Fruit fly (Drosophila melanogaster): ENCODE measurements around the gene CG44002.

The CG44002 gene

dm6 chr2L:3152696-3153613 is 17.9 kb downstream of the CG44002 start (continued):
- peak; percentile 91 for TF ChIP-seq Chrac-16 (GFP tag; optimal IDR thresholded peaks at IDR 0.05)
- TF ChIP-seq YL-1 (GFP tag; optimal IDR thresholded peaks at IDR 0.05) = peak; percentile 72
- TF ChIP-seq gfzf (GFP tag; optimal IDR thresholded peaks at IDR 0.05) = peak; percentile 1
- peak; percentile 93 for TF ChIP-seq CG11093 (GFP tag; IDR thresholded peaks at IDR 0.05)
- TF ChIP-seq shn (GFP tag; optimal IDR thresholded peaks at IDR 0.05) = peak; percentile 94
- TF ChIP-seq CG8281 (tag; optimal IDR thresholded peaks at IDR 0.05) = peak; percentile 100
- peak; percentile 82 for TF ChIP-seq CG17186 (GFP tag; optimal IDR thresholded peaks at IDR 0.05)
- TF ChIP-seq CG10959 (GFP tag; IDR thresholded peaks at IDR 0.05) = peak; percentile 94
- peak; percentile 98 for TF ChIP-seq ci (GFP tag; IDR thresholded peaks at IDR 0.05)
- TF ChIP-seq CG7928 (GFP tag; optimal IDR thresholded peaks at IDR 0.05) = peak; percentile 28
- TF ChIP-seq unc-4 (GFP tag; IDR thresholded peaks at IDR 0.05; ENCODE audit: partially characterized antibody) = no peak
- peak; percentile 91 for TF ChIP-seq CG13123 (GFP tag; optimal IDR thresholded peaks at IDR 0.05)
- peak; percentile 79 for TF ChIP-seq CG15073 (GFP tag; optimal IDR thresholded peaks at IDR 0.05)
- peak; percentile 57 for TF ChIP-seq grn (GFP tag; optimal IDR thresholded peaks at IDR 0.05)

dm6 chr2L:3151657-3152056 is 19.2 kb downstream of the CG44002 start:
- TF ChIP-seq CG33213 (GFP tag; optimal IDR thresholded peaks at IDR 0.05) (no peak), CG4707 (GFP tag; optimal IDR thresholded peaks at IDR 0.05) (no peak), Ets65A (GFP tag) (peak; percentile 75), ato (GFP tag; IDR thresholded peaks at IDR 0.05; ENCODE audit: partially characterized antibody) (no peak), sens (GFP tag) (peak; percentile 58), CG3407 (GFP tag; optimal IDR thresholded peaks at IDR 0.05) (no peak), CG18476 (GFP tag; optimal IDR thresholded peaks at IDR 0.05) (no peak), NC2β (GFP tag; optimal IDR thresholded peaks at IDR 0.05) (no peak), dysf (GFP tag; IDR thresholded peaks at IDR 0.05) (no peak), zf30C (GFP tag; optimal IDR thresholded peaks at IDR 0.05) (no peak), D19A (tag; optimal IDR thresholded peaks at IDR 0.05) (no peak), CG4328 (GFP tag; optimal IDR thresholded peaks at IDR 0.05) (no peak), CTCF (GFP tag; optimal IDR thresholded peaks at IDR 0.05) (no peak)

- TF ChIP-seq CG15696 (tag; optimal IDR thresholded peaks at IDR 0.05) (no peak), Mad (GFP tag; optimal IDR thresholded peaks at IDR 0.05) (no peak), Dip3 (GFP tag; optimal IDR thresholded peaks at IDR 0.05) (no peak), zfh1 (GFP tag; IDR thresholded peaks at IDR 0.05) (peak; percentile 40; the same call in 1 of the 3 replicates), trem (tag; optimal IDR thresholded peaks at IDR 0.05) (no peak), CG10654 (GFP tag; optimal IDR thresholded peaks at IDR 0.05) (no peak), ind (GFP tag; optimal IDR thresholded peaks at IDR 0.05) (no peak), CG8281 (tag; optimal IDR thresholded peaks at IDR 0.05) (no peak), Atf6 (GFP tag; IDR thresholded peaks at IDR 0.05) (no peak), CG4424 (GFP tag; optimal IDR thresholded peaks at IDR 0.05) (peak; percentile 1), hkb (optimal IDR thresholded peaks at IDR 0.05) (no peak), hkb (GFP tag; IDR thresholded peaks at IDR 0.05) (0 out of 2 replicates have a peak, but pooled peaks have one; percentile 30), CG8359 (GFP tag; optimal IDR thresholded peaks at IDR 0.05; ENCODE audit: borderline replicate concordance) (peak; percentile 27), nom (GFP tag; optimal IDR thresholded peaks at IDR 0.05) (no peak), CG7357 (GFP tag; IDR thresholded peaks at IDR 0.05) (no peak), CG5245 (GFP tag; optimal IDR thresholded peaks at IDR 0.05) (no peak), gcm (GFP tag; optimal IDR thresholded peaks at IDR 0.05) (peak; percentile 42), Nf-YC (tag; optimal IDR thresholded peaks at IDR 0.05) (no peak), CG14965 (GFP tag; optimal IDR thresholded peaks at IDR 0.05; ENCODE audit: borderline replicate concordance) (no peak), CG1603 (tag; optimal IDR thresholded peaks at IDR 0.05) (peak; percentile 30), CG10274 (GFP tag; optimal IDR thresholded peaks at IDR 0.05) (no peak), CG31388 (GFP tag; optimal IDR thresholded peaks at IDR 0.05) (no peak)
Observed at dm6 chr2L:3148959-3149591, 21.8 kb downstream of the CG44002 start.
